Worm (Caenorhabditis elegans) whole organism, L1 larva: ENCODE data around the gene nhr-128.

Experiments used
- blmp-1 ChIP-seq: fragments of 150-350 bp; optimal IDR thresholded peaks from 2 replicates; lab custom pipeline; 2014; ENCODE audit warnings: missing biosample characterization, missing genetic modification characterization
- efl-1 ChIP-seq, 4 experiments: fragments of 150-350 bp; optimal IDR thresholded peaks in 3 of 4; peaks in 1 of 4; 1 replicate in 1 of 4; 2 replicates in 3 of 4; lab custom pipeline; 2014; ENCODE audit warnings: missing biosample characterization in 2 of 4, missing genetic modification characterization in 2 of 4, missing genetic modification reagents in 2 of 4
- grh-1 ChIP-seq: fragments of 200-800 bp; sonication (Bioruptor generic); IDR thresholded peaks from 2 replicates; pipeline ENCODE4 v1.3.6; 2022; ENCODE audit warnings: missing genetic modification reagents, missing genetic modification characterization, missing compliant biosample characterization
- mdl-1 ChIP-seq, 2 experiments: fragments of 150-350 bp; optimal IDR thresholded peaks; 2 replicates each; lab custom pipeline; 2014 to 2017; ENCODE audit warnings: missing biosample characterization in 2 of 2, missing genetic modification characterization in 2 of 2, inconsistent platforms in 1 of 2
- nhr-11 ChIP-seq: fragments of 150-350 bp; optimal IDR thresholded peaks from 2 replicates; lab custom pipeline; 2014; ENCODE audit warnings: missing biosample characterization, missing genetic modification characterization
- nhr-77 ChIP-seq: fragments of 150-350 bp; optimal IDR thresholded peaks from 2 replicates; lab custom pipeline; 2014; ENCODE audit warnings: missing biosample characterization, missing genetic modification characterization
- unc-62 ChIP-seq: fragments of 150-350 bp; optimal IDR thresholded peaks from 2 replicates; lab custom pipeline; 2014; ENCODE audit warnings: missing biosample characterization, missing genetic modification reagents, missing genetic modification characterization
- zag-1 ChIP-seq: fragments of 150-350 bp; optimal IDR thresholded peaks from 2 replicates; lab custom pipeline; 2014; ENCODE audit warnings: missing biosample characterization, missing genetic modification characterization

DNA sequence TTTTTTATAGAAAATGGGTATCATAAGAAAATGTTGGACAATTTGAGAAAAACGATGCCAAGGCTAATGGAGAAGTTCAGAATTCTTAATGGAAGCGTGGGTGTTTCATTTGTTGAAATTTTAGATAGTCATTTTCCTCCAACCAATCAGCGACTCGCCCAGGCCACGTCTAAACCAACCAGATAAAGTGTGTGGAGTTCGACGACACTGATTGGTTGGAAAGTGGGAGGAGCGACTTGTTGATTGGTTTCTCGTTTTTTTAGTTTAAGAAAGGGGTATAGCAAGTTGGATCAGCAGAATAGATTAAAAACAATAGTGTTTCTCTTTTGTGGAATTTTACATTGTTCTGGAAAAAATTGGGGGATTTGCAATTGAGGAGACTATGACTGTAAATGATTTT, 14.3 kb upstream of the nhr-128 start:
- TF ChIP-seq nhr-77 (tag; lab: Kevin White, UChicago), result no peak
- TF ChIP-seq mdl-1 (tag; optimal IDR thresholded peaks at IDR 0.05; lab: Kevin White, UChicago), result no peak
- no peak for TF ChIP-seq efl-1 (optimal IDR thresholded peaks at IDR 0.05; lab: Kevin White, UChicago)
- TF ChIP-seq efl-1 (GFP tag; optimal IDR thresholded peaks at IDR 0.05 in 1 of 2; lab: Kevin White, UChicago), result no peak
- no peak for TF ChIP-seq blmp-1 (tag; lab: Kevin White, UChicago)
- no peak for TF ChIP-seq grh-1
- TF ChIP-seq unc-62 (GFP tag; lab: Kevin White, UChicago), result no peak
- no peak for TF ChIP-seq zag-1
- no peak for TF ChIP-seq nhr-11 (tag; lab: Kevin White, UChicago)
